Fruit fly (Drosophila melanogaster): Measurements from ENCODE around the gene Tango10.

Tango10 gene

dm6 chrX:11715263-11715659 lies 4.8 kb upstream of the Tango10 start, which contains the start of gene Amun:
Amun (minus strand) TSS chrX:11715565.
- no peak for TF ChIP-seq repo (GFP tag; optimal IDR thresholded peaks at IDR 0.05)
- no peak for TF ChIP-seq zf30C (GFP tag; optimal IDR thresholded peaks at IDR 0.05)
- TF ChIP-seq Rx (GFP tag; IDR thresholded peaks at IDR 0.05): no peak
- 0 out of 2 replicates have a peak, but pooled peaks have one; percentile 29 for TF ChIP-seq Xrp1 (GFP tag; IDR thresholded peaks at IDR 0.05)
- peak; percentile 6 for TF ChIP-seq CG2712 (tag; optimal IDR thresholded peaks at IDR 0.05)
- no peak for TF ChIP-seq CG12659 (GFP tag; optimal IDR thresholded peaks at IDR 0.05)
- TF ChIP-seq mld (GFP tag; IDR thresholded peaks at IDR 0.05; ENCODE audit: partially characterized antibody): no peak
- TF ChIP-seq Vsx1 (GFP tag; optimal IDR thresholded peaks at IDR 0.05): no peak
- no peak for TF ChIP-seq CG1233 (GFP tag; optimal IDR thresholded peaks at IDR 0.05)
- no peak for TF ChIP-seq emc (GFP tag; optimal IDR thresholded peaks at IDR 0.05)
- no peak for TF ChIP-seq CG7987 (GFP tag; optimal IDR thresholded peaks at IDR 0.05)
- TF ChIP-seq CG7372 (GFP tag; IDR thresholded peaks at IDR 0.05): no peak
- no peak for TF ChIP-seq Nf-YC (tag; optimal IDR thresholded peaks at IDR 0.05)
- TF ChIP-seq CG12104 (GFP tag; optimal IDR thresholded peaks at IDR 0.05): no peak
- no peak for TF ChIP-seq CG33557 (GFP tag; optimal IDR thresholded peaks at IDR 0.05)
- TF ChIP-seq jigr1 (GFP tag; IDR thresholded peaks at IDR 0.05): no peak
- no peak for TF ChIP-seq CG7745 (tag; optimal IDR thresholded peaks at IDR 0.05)
- no peak for TF ChIP-seq org-1 (GFP tag; optimal IDR thresholded peaks at IDR 0.05)
- TF ChIP-seq ham (GFP tag; IDR thresholded peaks at IDR 0.05): no peak
- TF ChIP-seq ci (GFP tag; IDR thresholded peaks at IDR 0.05): peak; percentile 15; the same call in 1 of the 3 replicates
- TF ChIP-seq CG42726 (GFP tag; IDR thresholded peaks at IDR 0.05; ENCODE audit: partially characterized antibody): no peak
- no peak for TF ChIP-seq CG5245 (GFP tag; optimal IDR thresholded peaks at IDR 0.05)
- no peak for TF ChIP-seq Dref (GFP tag; IDR thresholded peaks at IDR 0.05)
- TF ChIP-seq CG8281 (tag; optimal IDR thresholded peaks at IDR 0.05): no peak
- TF ChIP-seq CG5180 (GFP tag; optimal IDR thresholded peaks at IDR 0.05): no peak
- no peak for TF ChIP-seq her (GFP tag; optimal IDR thresholded peaks at IDR 0.05)
- TF ChIP-seq CG4424 (GFP tag; optimal IDR thresholded peaks at IDR 0.05): peak; percentile 25
- TF ChIP-seq CG2889 (GFP tag; IDR thresholded peaks at IDR 0.05): no peak
- no peak for TF ChIP-seq tup (GFP tag; optimal IDR thresholded peaks at IDR 0.05)
- no peak for TF ChIP-seq chinmo (GFP tag; IDR thresholded peaks at IDR 0.05; ENCODE audit: partially characterized antibody)
- TF ChIP-seq kni (GFP tag; optimal IDR thresholded peaks at IDR 0.05): no peak
- TF ChIP-seq sr (GFP tag; IDR thresholded peaks at IDR 0.05): no peak
- TF ChIP-seq CG12219 (GFP tag; optimal IDR thresholded peaks at IDR 0.05): no peak
- TF ChIP-seq slbo (GFP tag; IDR thresholded peaks at IDR 0.05): peak; percentile 81
- TF ChIP-seq pb (GFP tag; optimal IDR thresholded peaks at IDR 0.05): no peak
- no peak for TF ChIP-seq Jarid2 (GFP tag; optimal IDR thresholded peaks at IDR 0.05)
- TF ChIP-seq Ptx1 (GFP tag; IDR thresholded peaks at IDR 0.05): peak; percentile 28; the same call in 1 of the 2 replicates
- TF ChIP-seq row (GFP tag; IDR thresholded peaks at IDR 0.05): no peak; the same call in 2 of the 3 replicates
- no peak for TF ChIP-seq gcm (GFP tag; optimal IDR thresholded peaks at IDR 0.05)
- TF ChIP-seq CG12744 (GFP tag; optimal IDR thresholded peaks at IDR 0.05): peak; percentile 35
- no peak for TF ChIP-seq tio (GFP tag; optimal IDR thresholded peaks at IDR 0.05)
- TF ChIP-seq CG15696 (tag; optimal IDR thresholded peaks at IDR 0.05): no peak
- no peak for TF ChIP-seq CG34376 (GFP tag; optimal IDR thresholded peaks at IDR 0.05)
- no peak for TF ChIP-seq TFAM (GFP tag; optimal IDR thresholded peaks at IDR 0.05)
- no peak for TF ChIP-seq CG1529 (GFP tag; optimal IDR thresholded peaks at IDR 0.05)
- TF ChIP-seq exex (tag; optimal IDR thresholded peaks at IDR 0.05): no peak
- no peak for TF ChIP-seq nerfin-2 (GFP tag; IDR thresholded peaks at IDR 0.05; ENCODE audit: partially characterized antibody)
- no peak for TF ChIP-seq knrl (GFP tag; IDR thresholded peaks at IDR 0.05; ENCODE audit: partially characterized antibody)
- no peak for TF ChIP-seq CG4360 (GFP tag; IDR thresholded peaks at IDR 0.05)
- TF ChIP-seq hbn (GFP tag; IDR thresholded peaks at IDR 0.05; ENCODE audit: partially characterized antibody): no peak
- no peak for TF ChIP-seq CG17829 (tag; optimal IDR thresholded peaks at IDR 0.05)
